Fruit fly (Drosophila melanogaster) whole organism, larva: Measurements from ENCODE around the gene CG5386.

Experiments used
- noc ChIP-seq: fragments of 200-800 bp; sonication (Bioruptor generic); optimal IDR thresholded peaks from 3 replicates; lab custom pipeline; 2019; ENCODE audit warnings: missing biosample characterization, mild to moderate bottlenecking, missing genetic modification characterization, moderate library complexity

Gene CG5386

DNA sequence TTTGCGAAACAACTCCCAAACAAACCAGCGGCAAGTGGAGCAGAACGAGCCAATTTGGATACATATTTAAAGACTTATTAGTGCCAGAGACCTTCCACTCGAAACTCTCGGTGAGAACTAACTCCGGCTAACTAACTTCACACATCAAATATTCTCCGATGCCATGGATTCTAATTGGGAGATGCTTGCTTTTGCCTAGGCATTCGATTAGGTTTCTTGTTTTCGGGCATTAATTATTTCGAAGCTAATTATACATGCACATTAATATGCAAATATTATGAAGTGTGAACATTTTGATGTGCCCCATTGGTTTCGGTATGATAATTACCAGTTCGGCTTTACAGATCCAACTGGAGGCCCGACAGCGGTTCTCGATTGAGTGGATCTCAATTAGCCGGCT is at the start of gene CG5386:
Gene CG5386, minus strand, starts transcription at position 101 of the 400 bp plus-strand sequence.
- no peak for TF ChIP-seq noc

DNA sequence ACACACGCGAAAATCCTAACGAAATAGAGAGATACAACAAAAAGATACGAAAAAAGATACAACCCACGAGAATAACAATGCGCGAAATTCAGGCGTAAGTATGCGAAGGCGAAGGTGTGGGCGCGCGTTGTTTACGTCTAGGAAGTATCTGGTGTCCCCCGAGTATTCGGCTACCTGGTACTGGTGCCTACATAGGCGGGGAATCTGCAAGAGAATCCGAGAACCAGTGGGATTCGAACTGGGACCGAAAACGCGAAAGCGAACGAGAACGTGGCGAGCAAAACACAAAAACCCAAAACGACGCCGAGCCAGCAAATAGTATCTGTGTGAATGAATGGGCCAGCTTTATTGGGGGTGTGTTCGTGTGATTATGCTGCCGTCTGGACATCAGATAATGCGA is 48.1 kb upstream of the CG5386 start:
- no peak for TF ChIP-seq noc

DNA sequence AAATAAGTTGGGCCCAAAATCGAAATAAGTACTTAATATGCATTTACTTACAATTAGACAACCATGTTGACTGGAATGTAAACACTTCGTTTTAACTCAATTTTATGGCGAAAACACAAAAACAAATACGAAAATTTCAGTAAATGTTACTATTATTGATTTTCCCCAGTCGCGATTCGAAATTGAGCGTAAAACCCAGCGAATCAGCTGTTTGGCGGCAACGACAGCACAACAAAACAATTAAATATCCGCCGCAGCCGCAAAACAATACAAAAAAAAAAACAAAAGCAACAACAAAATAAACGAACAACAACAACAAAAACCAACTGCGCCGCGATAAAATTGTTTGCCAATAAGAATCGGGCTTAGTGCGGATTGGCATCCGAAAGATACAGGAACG is 47.6 kb upstream of the CG5386 start, which contains the start of the genes CAH8 and CG7059:
Gene CAH8, minus strand, starts transcription at position 101 of the 400 bp plus-strand sequence.
Gene CG7059, plus strand, starts transcription at position 167 of the 400 bp plus-strand sequence.
- TF ChIP-seq noc, result no peak

DNA sequence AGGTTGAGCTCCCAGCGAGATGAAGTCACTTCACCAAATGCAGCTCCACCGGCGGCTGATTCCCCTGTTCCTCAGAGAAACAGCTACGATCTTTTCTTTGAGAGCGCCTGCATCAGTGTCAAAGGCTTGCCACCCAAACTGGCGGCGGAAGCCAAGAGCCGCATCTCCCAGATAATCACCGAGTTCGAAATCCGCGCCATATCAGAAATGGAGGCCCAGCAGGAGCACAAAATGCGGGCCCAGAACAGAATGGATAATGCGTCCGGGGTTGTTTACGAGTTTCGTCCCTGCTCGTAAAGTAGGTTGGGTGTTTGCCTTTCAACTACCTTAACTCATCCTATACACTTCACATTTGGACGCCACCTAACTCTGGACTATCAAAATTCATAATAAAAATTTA is 39.7 kb upstream of the CG5386 start, which contains the start of gene Gpdh3:
Gene Gpdh3, plus strand, starts transcription at position 301 of the 400 bp plus-strand sequence.
- TF ChIP-seq noc, result no peak

DNA sequence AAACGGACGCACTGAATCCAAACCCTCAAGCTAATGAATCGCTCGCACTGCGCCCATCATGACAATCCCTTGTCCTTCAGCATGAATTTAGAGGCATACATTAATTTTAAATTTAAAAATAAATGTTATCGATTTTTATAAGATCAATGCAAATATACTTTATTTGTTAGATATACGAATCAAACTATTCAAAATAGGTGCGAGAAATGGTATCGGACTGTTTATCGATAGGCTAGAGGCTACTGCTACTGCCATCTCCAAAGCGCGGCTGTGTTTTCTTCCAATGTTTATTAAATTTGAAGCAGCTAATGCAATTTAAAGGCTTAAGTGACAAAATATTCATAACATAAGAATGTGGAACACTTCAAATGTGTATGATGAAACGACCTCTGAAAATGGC is 39.0 kb upstream of the CG5386 start, which contains the start of gene CG43342:
Gene CG43342, plus strand, starts transcription at position 264 of the 400 bp plus-strand sequence.
- no peak for TF ChIP-seq noc

DNA sequence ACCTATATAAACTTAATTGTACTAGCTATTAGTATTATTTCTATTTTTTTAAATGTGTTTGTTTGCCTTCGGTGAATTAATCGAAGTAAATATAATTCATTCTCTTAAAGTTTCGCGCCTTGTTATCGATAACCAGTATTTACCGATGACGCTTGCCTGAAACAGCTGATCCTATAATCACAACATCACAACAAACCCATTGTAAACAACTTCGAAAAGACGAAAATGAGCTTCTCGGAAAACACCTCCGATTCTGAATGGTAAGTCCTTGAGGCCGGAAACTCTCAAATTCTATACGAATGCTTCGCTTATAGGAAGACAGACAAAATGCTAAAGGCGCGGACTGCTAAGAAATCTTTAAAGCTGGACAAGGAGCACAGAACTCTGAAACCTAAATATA is 37.9 kb upstream of the CG5386 start, which contains the start of gene CG34149:
Gene CG34149, plus strand, starts transcription at position 187 of the 400 bp plus-strand sequence.
- no peak for TF ChIP-seq noc

DNA sequence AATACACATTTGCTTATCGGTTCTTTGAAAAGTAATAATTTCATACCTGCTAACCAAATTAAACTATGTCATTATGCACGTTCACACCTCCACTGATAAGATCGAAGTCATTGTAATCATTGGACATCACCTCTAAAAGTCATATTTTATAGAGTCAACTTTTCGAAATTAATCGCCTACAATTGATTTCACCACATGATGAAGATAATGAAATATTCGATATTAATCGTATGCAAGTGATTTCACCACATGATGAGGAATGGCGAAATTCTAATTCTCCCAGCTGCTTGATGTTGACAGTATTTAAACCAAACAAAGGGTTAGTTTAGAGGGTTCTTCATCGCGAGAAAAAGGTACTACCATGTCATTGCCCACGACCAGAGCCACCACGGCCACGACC is 33.6 kb upstream of the CG5386 start, which contains the start of gene CG18596:
Gene CG18596, plus strand, starts transcription at position 250 of the 400 bp plus-strand sequence.
- TF ChIP-seq noc, result no peak

DNA sequence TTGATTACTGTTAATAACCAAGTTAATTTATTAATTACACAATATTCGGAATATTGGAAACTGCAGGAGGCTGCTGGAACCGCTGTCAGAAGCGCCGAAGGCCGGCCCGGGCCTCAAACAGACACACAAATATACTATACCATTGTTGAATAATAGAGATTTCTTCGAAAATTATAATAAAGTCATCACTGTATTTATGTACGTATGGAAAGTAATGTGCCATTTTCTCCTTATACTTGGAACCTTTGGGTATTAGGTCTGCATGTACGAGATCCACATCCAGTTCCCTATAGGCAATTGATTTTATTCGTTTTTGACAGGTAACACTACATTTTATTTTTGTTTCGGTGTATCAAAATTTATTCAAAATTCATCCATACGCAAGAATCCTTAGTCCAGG is 30.5 kb upstream of the CG5386 start, which contains the start of gene CG7069:
Gene CG7069, plus strand, starts transcription at position 301 of the 400 bp plus-strand sequence.
- TF ChIP-seq noc, result no peak

DNA sequence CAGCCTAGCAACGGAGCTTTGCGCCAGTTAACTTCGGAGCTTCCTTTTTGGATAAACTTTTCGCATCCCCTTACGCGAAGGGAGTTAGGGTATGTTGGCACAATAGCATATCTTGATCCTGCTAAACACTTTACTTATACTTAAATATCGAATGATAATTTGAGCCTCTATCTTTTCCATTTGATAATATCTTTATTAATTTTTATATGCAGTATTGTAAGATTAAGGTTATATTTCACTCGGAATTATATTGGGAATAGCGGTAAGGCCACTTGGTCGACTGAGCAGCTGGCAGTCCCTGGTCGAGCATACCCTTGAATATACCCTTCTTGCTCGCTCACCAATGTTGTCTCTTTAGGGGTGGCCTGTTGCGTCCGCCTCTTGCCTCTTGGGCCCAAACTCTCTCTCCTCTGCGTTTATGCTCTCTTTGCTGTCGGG is 26.7 kb upstream of the CG5386 start:
- TF ChIP-seq noc, result no peak

DNA sequence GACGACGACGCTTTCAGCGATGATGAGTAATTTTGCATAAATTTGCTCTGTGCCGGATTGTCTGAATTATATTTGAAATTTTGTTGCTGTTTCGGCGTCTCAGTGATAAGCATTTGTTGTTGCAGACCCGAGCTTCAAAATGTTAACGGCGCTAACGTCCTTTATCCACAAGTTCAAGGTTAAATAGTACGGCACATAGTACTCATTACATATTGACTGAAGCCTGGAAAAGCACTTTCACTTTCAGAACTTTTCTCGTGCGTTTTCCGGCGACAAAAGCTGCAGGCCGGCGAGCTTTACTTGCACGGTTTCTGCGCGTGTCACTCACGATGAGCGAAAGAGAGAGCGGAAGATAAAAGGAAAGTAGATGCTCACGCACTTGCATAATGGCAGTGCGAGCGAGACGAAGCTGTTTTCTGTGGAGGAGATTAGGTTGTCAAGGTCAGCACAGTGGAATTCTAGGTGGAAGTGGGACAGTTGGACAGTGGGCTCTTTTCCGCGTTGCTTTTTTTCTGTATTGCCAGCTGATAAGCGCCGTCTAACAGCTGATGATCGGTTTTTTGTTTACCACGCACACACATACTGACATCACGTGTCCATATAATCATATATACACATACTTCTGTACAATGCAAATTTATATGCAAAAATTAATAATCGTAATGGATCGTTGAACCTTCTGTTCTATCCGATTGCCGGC is 26.2 kb upstream of the CG5386 start:
- peak; percentile 19 for TF ChIP-seq noc

DNA sequence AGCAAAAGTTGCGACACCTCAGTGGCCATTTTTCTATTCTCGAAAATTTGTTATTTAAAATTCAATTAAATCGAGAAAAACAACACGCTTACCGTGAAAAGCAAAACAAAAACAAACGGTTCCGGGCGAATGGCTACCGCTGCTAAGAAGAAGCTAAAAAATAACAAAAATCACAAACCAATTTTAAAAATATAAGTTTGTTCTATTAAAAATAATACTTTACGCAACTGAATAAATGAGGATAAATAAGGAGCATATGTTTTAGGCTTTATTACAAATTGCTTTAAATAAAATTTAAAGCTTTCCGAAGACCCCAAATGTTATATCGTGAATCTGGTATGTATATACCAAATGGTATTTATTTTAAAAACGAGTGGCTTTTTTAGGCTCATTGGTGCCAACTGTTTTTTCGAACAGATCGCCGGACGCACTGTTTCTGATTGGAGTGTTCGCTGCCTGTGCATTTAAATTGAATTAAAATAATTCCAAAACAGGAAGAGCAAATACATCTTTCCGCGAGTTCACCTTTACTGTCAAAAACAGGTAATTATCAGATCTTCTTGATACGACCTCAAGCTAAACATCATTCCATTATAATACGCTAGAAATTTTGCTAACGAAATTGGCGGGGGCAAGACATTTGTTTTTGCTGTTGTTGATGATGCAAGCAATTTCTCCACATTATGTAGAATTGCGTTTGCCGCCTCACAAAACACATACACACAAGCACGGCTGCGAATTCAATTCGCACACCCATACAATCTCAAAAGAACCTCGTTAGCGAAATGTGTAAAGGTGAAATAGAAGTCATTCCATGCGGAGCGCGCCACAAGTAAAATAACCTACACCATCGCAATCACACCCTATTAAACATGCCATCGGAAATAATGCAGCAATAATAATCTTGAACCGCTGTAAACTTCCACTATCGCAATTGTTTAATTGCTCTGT is 25.4 kb upstream of the CG5386 start, which contains the start of the genes Polr3F and PyK:
Gene Polr3F, minus strand, starts transcription at position 248 of the 951 bp plus-strand sequence.
Gene PyK, plus strand, starts transcription at position 411 of the 951 bp plus-strand sequence.
- TF ChIP-seq noc, result no peak

DNA sequence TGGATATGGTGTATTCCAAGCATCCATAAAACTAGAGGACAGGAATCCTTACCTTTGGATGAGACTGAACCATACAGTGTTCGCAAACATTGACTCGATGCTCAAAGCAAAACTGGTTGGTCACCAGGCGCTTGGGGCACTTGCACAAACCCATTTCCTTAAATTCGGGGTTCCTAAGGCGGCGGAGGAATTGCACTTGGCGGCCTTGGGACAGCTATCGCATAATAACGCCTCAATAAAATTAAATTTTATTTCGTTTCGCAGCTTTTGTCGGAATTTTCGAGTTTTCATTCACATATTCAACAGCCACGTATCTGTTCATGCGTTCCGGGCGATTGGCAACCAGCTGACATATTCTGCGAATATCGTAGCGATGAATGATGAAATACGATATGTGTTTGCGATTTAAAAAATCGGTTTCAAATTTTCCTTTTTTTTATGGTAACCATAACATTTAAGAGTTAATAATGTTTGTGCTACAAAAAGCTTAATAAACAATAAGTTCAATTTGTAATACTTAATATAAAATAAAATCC is 23.7 kb upstream of the CG5386 start, which contains the start of gene CG5382:
Gene CG5382, minus strand, starts transcription at position 324 of the 536 bp plus-strand sequence.
- no peak for TF ChIP-seq noc

DNA sequence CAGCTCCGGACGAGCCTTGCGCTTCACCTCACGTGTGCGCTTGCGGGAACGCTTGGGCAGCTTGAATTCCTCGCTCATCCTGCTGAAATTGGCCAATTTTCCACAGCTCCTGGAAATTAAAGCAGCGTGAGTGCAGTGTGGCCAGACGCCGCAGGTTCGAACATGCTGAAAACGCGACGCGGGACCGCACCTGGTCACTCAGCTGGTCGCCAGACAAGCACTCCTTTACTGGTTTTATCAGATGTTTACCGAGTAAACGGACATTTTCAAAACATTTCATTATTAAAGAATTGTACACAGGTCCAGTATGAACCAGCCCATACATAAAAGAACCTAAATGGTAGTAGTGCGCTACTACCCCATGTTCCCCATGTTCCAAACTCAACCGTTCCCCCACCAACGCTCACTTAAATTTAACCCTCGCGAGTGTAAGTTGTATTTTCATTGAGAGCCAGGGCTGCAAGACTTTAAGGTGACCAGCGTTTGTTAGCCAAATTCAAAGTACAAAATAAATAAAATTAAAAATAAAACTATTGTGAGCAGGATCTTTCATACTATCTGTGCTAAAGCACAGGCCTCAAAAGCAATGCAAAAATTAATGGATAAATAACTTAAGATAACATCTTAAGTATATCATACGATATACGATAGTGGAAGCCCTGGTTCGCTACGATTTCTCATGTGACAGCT is 20.3 kb upstream of the CG5386 start, which contains the start of the genes JMJD6, CG7071 and Muted:
Gene JMJD6, minus strand, starts transcription at position 154 of the 690 bp plus-strand sequence.
Gene CG7071, plus strand, starts transcription at position 403 of the 690 bp plus-strand sequence.
Gene Muted, plus strand, starts transcription at position 403 of the 690 bp plus-strand sequence.
- peak; percentile 93 for TF ChIP-seq noc

DNA sequence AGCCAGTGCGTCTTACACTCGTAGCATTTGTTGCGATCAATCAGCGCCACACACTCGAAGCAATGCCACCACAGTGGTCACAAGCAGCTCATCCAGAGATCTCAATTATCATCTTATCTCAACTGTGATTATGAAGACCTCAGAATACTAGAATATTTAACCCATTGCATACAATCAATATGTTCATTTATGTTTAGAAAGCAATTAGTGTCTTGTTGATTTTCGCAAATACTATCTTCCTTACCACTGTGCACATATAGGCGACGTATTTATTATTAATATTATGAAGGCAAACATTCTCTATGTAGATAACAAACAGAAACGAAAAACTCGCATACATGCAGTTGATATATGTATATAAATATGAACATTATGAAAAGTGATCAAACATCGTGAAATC is 16.8 kb upstream of the CG5386 start:
- peak; percentile 73 for TF ChIP-seq noc

DNA sequence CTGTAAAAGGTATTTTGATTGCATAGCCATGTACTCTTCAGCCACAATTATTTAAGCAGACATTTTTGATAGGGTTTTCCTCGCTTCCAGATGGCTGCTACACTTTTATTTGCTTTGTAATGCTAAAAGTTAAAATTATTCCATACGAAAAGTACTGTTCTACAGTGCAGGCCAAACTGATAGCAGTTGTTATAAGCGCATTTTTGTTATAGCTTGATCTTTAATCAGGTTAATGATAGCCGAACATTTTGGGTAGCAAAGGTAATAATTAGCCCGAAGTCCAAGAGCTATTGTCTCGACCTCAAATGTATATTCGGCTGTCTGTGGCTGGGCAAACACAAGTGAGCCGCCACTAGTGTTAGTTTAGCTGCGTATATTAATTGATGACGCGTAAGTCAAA is 15.9 kb upstream of the CG5386 start:
- TF ChIP-seq noc, result peak; percentile 14
